Fruit fly (Drosophila melanogaster) Kc167 (cell line): ENCODE data around the gene Unr.

Experiments
- Myc ChIP-seq: fragments of >200 bp; optimal IDR thresholded peaks from 2 replicates; lab custom pipeline; 2017; ENCODE audit warnings: missing external identifiers
- Sin3A ChIP-seq: fragments of >200 bp; optimal IDR thresholded peaks from 2 replicates; lab custom pipeline; 2018; ENCODE audit warnings: missing external identifiers
- h ChIP-seq: fragments of >200 bp; optimal IDR thresholded peaks from 3 replicates; lab custom pipeline; 2018; ENCODE audit warnings: missing external identifiers
- insv ChIP-seq: fragments of >200 bp; optimal IDR thresholded peaks from 3 replicates; lab custom pipeline; 2018; ENCODE audit warnings: missing external identifiers
- psq ChIP-seq: fragments of >200 bp; optimal IDR thresholded peaks from 2 replicates; lab custom pipeline; 2017; ENCODE audit warnings: missing external identifiers
- ttk ChIP-seq: sonication (Bioruptor generic); optimal IDR thresholded peaks from 2 replicates; lab custom pipeline; 2017; ENCODE audit warnings: missing external identifiers

DNA sequence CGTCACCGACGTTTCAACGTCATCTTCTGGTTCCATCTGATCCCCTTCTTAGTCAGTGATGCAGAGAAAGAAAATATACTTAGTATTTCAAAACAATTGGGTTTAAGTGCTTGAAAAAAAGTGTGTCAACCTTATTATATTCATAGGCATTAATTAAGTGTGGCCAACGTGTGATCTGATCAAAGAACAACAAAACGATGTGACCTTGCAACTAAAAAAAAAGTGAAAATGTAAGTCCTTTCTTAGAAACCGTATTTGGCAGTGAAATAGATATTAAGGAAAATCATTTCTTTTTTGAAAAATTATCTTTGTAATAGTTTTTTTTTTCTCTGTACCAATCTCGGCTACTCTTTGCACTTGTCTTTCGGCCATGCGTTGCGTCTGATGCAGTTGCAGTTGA lies 57.1 kb downstream of the Unr start:
- TF ChIP-seq ttk (lab: Kevin White, UChicago) (no peak), psq (lab: Kevin White, UChicago) (no peak), h (lab: Kevin White, UChicago) (no peak), Sin3A (lab: Kevin White, UChicago) (no peak), Myc (lab: Kevin White, UChicago) (no peak), insv (lab: Kevin White, UChicago) (no peak)
